Worm (Caenorhabditis elegans): ENCODE measurements around the gene tpst-1.

tpst-1 gene

ce11 chrIII:12658649-12659048 is 3.4 kb downstream of the tpst-1 start:
- TF ChIP-seq fax-1 (tag; optimal IDR thresholded peaks at IDR 0.05), result no peak
- no peak for TF ChIP-seq unc-3 (GFP tag; conservative IDR thresholded peaks at IDR 0.05)
- no peak for TF ChIP-seq unc-3 (tag; optimal IDR thresholded peaks at IDR 0.05)
- no peak for TF ChIP-seq ceh-31 (tag; optimal IDR thresholded peaks at IDR 0.05)
- no peak for TF ChIP-seq npax-4 (tag; optimal IDR thresholded peaks at IDR 0.05)
- no peak for TF ChIP-seq ceh-22 (tag; optimal IDR thresholded peaks at IDR 0.05)
- TF ChIP-seq hlh-6 (tag; optimal IDR thresholded peaks at IDR 0.05), result no peak
- TF ChIP-seq pros-1 (tag; optimal IDR thresholded peaks at IDR 0.05), result no peak
- TF ChIP-seq hlh-8 (tag; optimal IDR thresholded peaks at IDR 0.05), result no peak
- TF ChIP-seq C08G9.2 (tag; optimal IDR thresholded peaks at IDR 0.05), result no peak
- TF ChIP-seq nfya-1 (tag; optimal IDR thresholded peaks at IDR 0.05), result no peak
- TF ChIP-seq pax-1 (tag; optimal IDR thresholded peaks at IDR 0.05), result no peak
- no peak for TF ChIP-seq ets-4 (tag; optimal IDR thresholded peaks at IDR 0.05)
- no peak for TF ChIP-seq ceh-48 (tag; optimal IDR thresholded peaks at IDR 0.05)
- TF ChIP-seq nhr-232 (tag; optimal IDR thresholded peaks at IDR 0.05), result no peak
- TF ChIP-seq madf-2 (tag; optimal IDR thresholded peaks at IDR 0.05), result no peak
- no peak for TF ChIP-seq K02D7.2 (tag; optimal IDR thresholded peaks at IDR 0.05)
- TF ChIP-seq hlh-30 (tag; optimal IDR thresholded peaks at IDR 0.05; ENCODE audit: insufficient read depth), result no peak
- no peak for TF ChIP-seq ceh-19 (GFP tag; optimal IDR thresholded peaks at IDR 0.05)
- no peak for TF ChIP-seq pha-4 (tag; optimal IDR thresholded peaks at IDR 0.05)
- no peak for TF ChIP-seq ceh-18 (tag; optimal IDR thresholded peaks at IDR 0.05)

- TF ChIP-seq nfya-1 (tag; optimal IDR thresholded peaks at IDR 0.05) (peak; percentile 79), sox-2 (GFP tag; IDR thresholded peaks at IDR 0.05) (no peak)
Observed at ce11 chrIII:12652609-12653008, 9.5 kb downstream of the tpst-1 start.

DNA sequence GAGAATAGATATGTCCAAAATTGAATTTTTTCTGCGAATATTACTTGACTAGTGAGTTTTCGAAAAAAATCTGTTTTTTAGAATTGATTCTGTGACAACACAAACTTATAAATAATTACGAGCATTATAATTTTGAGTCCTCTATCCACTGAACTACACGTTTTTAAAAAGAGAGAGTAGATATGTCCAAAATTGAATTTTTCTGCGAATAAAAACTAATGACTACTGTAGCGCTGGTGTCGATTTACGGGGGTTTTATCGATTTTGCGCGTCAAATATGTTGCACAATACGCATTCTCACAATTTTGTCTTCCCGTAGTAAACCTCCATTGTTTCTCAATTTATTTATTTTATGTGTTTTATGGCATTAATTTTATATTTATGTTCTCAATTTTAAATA is 10.1 kb downstream of the tpst-1 start:
- no peak for TF ChIP-seq ceh-30 (tag; optimal IDR thresholded peaks at IDR 0.05)
- TF ChIP-seq hlh-8 (tag; optimal IDR thresholded peaks at IDR 0.05), result no peak
- TF ChIP-seq ref-2 (tag; optimal IDR thresholded peaks at IDR 0.05), result no peak
- no peak for TF ChIP-seq npax-4 (tag; optimal IDR thresholded peaks at IDR 0.05)
- no peak for TF ChIP-seq ceh-22 (tag; optimal IDR thresholded peaks at IDR 0.05)
- no peak for TF ChIP-seq ahr-1 (tag; optimal IDR thresholded peaks at IDR 0.05)
- no peak for TF ChIP-seq nfya-1 (tag; optimal IDR thresholded peaks at IDR 0.05)
- no peak for TF ChIP-seq C38D4.7 (GFP tag; optimal IDR thresholded peaks at IDR 0.05)
- TF ChIP-seq gmeb-2 (tag; optimal IDR thresholded peaks at IDR 0.05), result no peak
- TF ChIP-seq odd-2 (tag; optimal IDR thresholded peaks at IDR 0.05), result no peak
- no peak for TF ChIP-seq eyg-1 (tag; optimal IDR thresholded peaks at IDR 0.05)
- no peak for TF ChIP-seq unc-86 (tag; optimal IDR thresholded peaks at IDR 0.05)
- TF ChIP-seq pat-9 (tag; optimal IDR thresholded peaks at IDR 0.05), result no peak
- no peak for TF ChIP-seq hlh-6 (tag; optimal IDR thresholded peaks at IDR 0.05)
- TF ChIP-seq pqm-1 (tag; optimal IDR thresholded peaks at IDR 0.05), result no peak
- TF ChIP-seq mec-3 (tag; optimal IDR thresholded peaks at IDR 0.05; ENCODE audit: borderline replicate concordance), result no peak
- no peak for TF ChIP-seq pag-3 (tag; optimal IDR thresholded peaks at IDR 0.05; ENCODE audit: borderline replicate concordance)

DNA sequence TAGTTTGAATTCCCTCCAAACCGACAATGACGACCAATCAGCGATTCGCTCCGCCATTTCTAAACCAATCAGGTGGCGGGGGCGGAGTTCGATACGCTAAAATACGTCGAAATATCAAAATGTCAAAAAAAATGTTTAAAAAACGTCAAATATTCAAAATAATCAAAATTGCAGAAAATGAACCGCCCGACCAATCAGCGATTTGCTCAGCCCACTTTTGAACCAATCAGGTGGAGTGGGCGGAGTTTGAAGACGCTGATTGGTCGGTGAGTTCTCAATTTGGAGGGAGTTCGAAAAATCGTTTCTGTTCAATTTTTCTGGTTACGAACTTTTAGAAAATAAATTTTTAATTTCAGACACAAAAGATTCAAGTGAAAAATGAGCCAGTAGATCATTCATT is 17.4 kb downstream of the tpst-1 start:
- no peak for TF ChIP-seq unc-3 (GFP tag; conservative IDR thresholded peaks at IDR 0.05)
- no peak for TF ChIP-seq unc-3 (tag; optimal IDR thresholded peaks at IDR 0.05)
- peak; percentile 87 for TF ChIP-seq nfya-1 (tag; optimal IDR thresholded peaks at IDR 0.05)

ce11 chrIII:12642511-12643168 is 19.4 kb downstream of the tpst-1 start:
- TF ChIP-seq pros-1 (tag; optimal IDR thresholded peaks at IDR 0.05) (no peak), elt-4 (tag; optimal IDR thresholded peaks at IDR 0.05) (no peak), tbx-7 (tag; optimal IDR thresholded peaks at IDR 0.05) (no peak), pax-1 (tag; optimal IDR thresholded peaks at IDR 0.05) (no peak), dve-1 (tag; optimal IDR thresholded peaks at IDR 0.05) (peak; percentile 93)
